Worm (Caenorhabditis elegans) whole organism, young adult: Measurements from ENCODE around the gene bbs-5.

Source experiments
- F23B12.7 ChIP-seq: sonication (generic microtip); optimal IDR thresholded peaks from 2 replicates; lab custom pipeline; 2017; ENCODE audit warnings: missing genetic modification characterization, mild to moderate bottlenecking, missing compliant biosample characterization, antibody characterized with exemption, moderate library complexity; ENCODE audit not compliant: insufficient read depth
- F33H1.4 ChIP-seq: fragments of 200-800 bp; sonication (Bioruptor generic); IDR thresholded peaks from 2 replicates; pipeline ENCODE4 v1.3.6; 2022; ENCODE audit warnings: missing genetic modification reagents, missing genetic modification characterization, missing compliant biosample characterization
- F37B4.10 ChIP-seq: fragments of 200-800 bp; sonication (Bioruptor generic); IDR thresholded peaks from 2 replicates; pipeline ENCODE4 v1.3.6; 2022; ENCODE audit warnings: missing genetic modification characterization, missing compliant biosample characterization
- F39B2.1 ChIP-seq: fragments of 200-800 bp; sonication (Bioruptor generic); IDR thresholded peaks from 2 replicates; pipeline ENCODE4 v1.3.6; 2022; ENCODE audit warnings: missing genetic modification reagents, missing genetic modification characterization, missing compliant biosample characterization
- F52B5.7 ChIP-seq: sonication (generic microtip); optimal IDR thresholded peaks from 2 replicates; lab custom pipeline; 2016; ENCODE audit warnings: mild to moderate bottlenecking, missing genetic modification characterization, missing compliant biosample characterization
- F55B11.4 ChIP-seq: sonication (generic microtip); optimal IDR thresholded peaks from 2 replicates; lab custom pipeline; 2016; ENCODE audit warnings: missing compliant biosample characterization, missing genetic modification characterization, borderline replicate concordance; ENCODE audit not compliant: insufficient read depth
- F57A8.1 ChIP-seq: fragments of 200-800 bp; sonication (Bioruptor generic); optimal IDR thresholded peaks from 2 replicates; lab custom pipeline; 2018; ENCODE audit warnings: mild to moderate bottlenecking, missing genetic modification characterization, moderate library complexity, missing compliant biosample characterization
- F57C9.4 ChIP-seq: sonication (generic microtip); optimal IDR thresholded peaks from 2 replicates; lab custom pipeline; 2017; ENCODE audit warnings: mild to moderate bottlenecking, missing genetic modification characterization, missing compliant biosample characterization
- K11D2.4 ChIP-seq: fragments of 200-800 bp; sonication (Bioruptor generic); IDR thresholded peaks from 2 replicates; pipeline ENCODE4 v1.3.6; 2022; ENCODE audit warnings: missing genetic modification reagents, missing genetic modification characterization, missing compliant biosample characterization
- K12H6.12 ChIP-seq: fragments of 200-800 bp; sonication (Bioruptor generic); optimal IDR thresholded peaks from 2 replicates; lab custom pipeline; 2018; ENCODE audit warnings: mild to moderate bottlenecking, missing genetic modification characterization, missing compliant biosample characterization
- Y53G8AR.9 ChIP-seq: fragments of 200-800 bp; sonication (Bioruptor generic); conservative IDR thresholded peaks from 2 replicates; pipeline ENCODE4 v1.3.6; 2022; ENCODE audit warnings: missing genetic modification reagents, missing genetic modification characterization, missing compliant biosample characterization
- Y56A3A.18 ChIP-seq: fragments of 200-800 bp; sonication (Bioruptor generic); IDR thresholded peaks from 2 replicates; pipeline ENCODE4 v1.3.6; 2022; ENCODE audit warnings: missing genetic modification reagents, missing genetic modification characterization, missing compliant biosample characterization
- Y67H2A.10 ChIP-seq: fragments of 200-800 bp; sonication (Bioruptor generic); conservative IDR thresholded peaks from 2 replicates; pipeline ENCODE4 v1.3.6; 2022; ENCODE audit warnings: missing genetic modification reagents, missing genetic modification characterization, missing compliant biosample characterization
- Y79H2A.3 ChIP-seq: fragments of 200-800 bp; sonication (Bioruptor generic); conservative IDR thresholded peaks from 2 replicates; pipeline ENCODE4 v1.3.6; 2022; ENCODE audit warnings: missing genetic modification reagents, missing genetic modification characterization, missing compliant biosample characterization
- akir-1 ChIP-seq: fragments of 200-800 bp; sonication (Bioruptor generic); optimal IDR thresholded peaks from 2 replicates; lab custom pipeline; 2018; ENCODE audit warnings: mild to moderate bottlenecking, missing genetic modification characterization, moderate library complexity, missing compliant biosample characterization
- aptf-3 ChIP-seq: fragments of 200-800 bp; sonication (Bioruptor generic); IDR thresholded peaks from 2 replicates; pipeline ENCODE4 v1.3.6; 2022; ENCODE audit warnings: missing genetic modification characterization, missing compliant biosample characterization
- attf-3 ChIP-seq: fragments of 200-800 bp; sonication (Bioruptor generic); conservative IDR thresholded peaks from 2 replicates; pipeline ENCODE4 v1.3.6; 2022; ENCODE audit warnings: missing genetic modification reagents, missing genetic modification characterization, missing compliant biosample characterization
- attf-6 ChIP-seq: fragments of 200-800 bp; sonication (Bioruptor generic); IDR thresholded peaks from 2 replicates; pipeline ENCODE4 v1.3.6; 2022; ENCODE audit warnings: missing genetic modification reagents, missing genetic modification characterization, missing compliant biosample characterization
- bed-2 ChIP-seq: fragments of 200-800 bp; sonication (Bioruptor generic); IDR thresholded peaks from 2 replicates; pipeline ENCODE4 v1.3.6; 2022; ENCODE audit warnings: missing genetic modification reagents, missing genetic modification characterization, missing compliant biosample characterization
- ceh-100 ChIP-seq: fragments of 200-800 bp; sonication (Bioruptor generic); IDR thresholded peaks from 2 replicates; pipeline ENCODE4 v1.3.6; 2022; ENCODE audit warnings: missing genetic modification reagents, missing genetic modification characterization, missing compliant biosample characterization
- egl-18 ChIP-seq: fragments of 200-800 bp; sonication (Bioruptor generic); IDR thresholded peaks from 2 replicates; pipeline ENCODE4 v1.3.6; 2022; ENCODE audit warnings: missing genetic modification reagents, missing genetic modification characterization, missing compliant biosample characterization
- ets-4 ChIP-seq: fragments of 200-800 bp; sonication (Bioruptor generic); optimal IDR thresholded peaks from 2 replicates; lab custom pipeline; 2018; ENCODE audit warnings: mild to moderate bottlenecking, missing genetic modification characterization, missing compliant biosample characterization
- fkh-3 ChIP-seq: sonication (generic microtip); optimal IDR thresholded peaks from 2 replicates; lab custom pipeline; 2016; ENCODE audit warnings: mild to moderate bottlenecking, missing genetic modification characterization, missing compliant biosample characterization
- hlh-12 ChIP-seq: sonication (generic microtip); optimal IDR thresholded peaks from 2 replicates; lab custom pipeline; 2016; ENCODE audit warnings: missing genetic modification characterization, missing compliant biosample characterization
- hmg-1.2 ChIP-seq: fragments of 200-800 bp; sonication (Bioruptor generic); IDR thresholded peaks from 2 replicates; pipeline ENCODE4 v1.3.6; 2022; ENCODE audit warnings: missing genetic modification reagents, missing genetic modification characterization, missing compliant biosample characterization
- lag-1 ChIP-seq: fragments of 200-800 bp; sonication (Bioruptor generic); IDR thresholded peaks from 2 replicates; pipeline ENCODE4 v1.3.6; 2022; ENCODE audit warnings: missing genetic modification reagents, missing genetic modification characterization, missing compliant biosample characterization
- let-607 ChIP-seq, 2 experiments: fragments of 200-800 bp in 1 of 2; sonication (Bioruptor generic) in 1 of 2; sonication (generic microtip) in 1 of 2; optimal IDR thresholded peaks; 2 replicates each; lab custom pipeline; 2016 to 2018; ENCODE audit warnings: mild to moderate bottlenecking in 2 of 2, missing compliant biosample characterization in 2 of 2, missing genetic modification characterization in 2 of 2, moderate library complexity in 2 of 2, missing genotype in 1 of 2
- lin-54 ChIP-seq: fragments of 200-800 bp; sonication (Bioruptor generic); optimal IDR thresholded peaks from 2 replicates; lab custom pipeline; 2018; ENCODE audit warnings: mild to moderate bottlenecking, missing genetic modification characterization, missing compliant biosample characterization
- lsl-1 ChIP-seq: fragments of 200-800 bp; sonication (Bioruptor generic); optimal IDR thresholded peaks from 2 replicates; lab custom pipeline; 2018; ENCODE audit warnings: mild to moderate bottlenecking, missing genetic modification characterization, moderate library complexity, missing compliant biosample characterization
- lsy-27 ChIP-seq: sonication (generic microtip); optimal IDR thresholded peaks from 2 replicates; lab custom pipeline; 2017; ENCODE audit warnings: missing genetic modification characterization, mild to moderate bottlenecking, missing compliant biosample characterization, antibody characterized with exemption, missing genotype, borderline replicate concordance; ENCODE audit not compliant: insufficient read depth
- madf-10 ChIP-seq: sonication (generic microtip); optimal IDR thresholded peaks from 2 replicates; lab custom pipeline; 2016; ENCODE audit warnings: mild to moderate bottlenecking, missing genetic modification characterization, missing compliant biosample characterization
- madf-6 ChIP-seq: fragments of 200-800 bp; sonication (Bioruptor generic); IDR thresholded peaks from 2 replicates; pipeline ENCODE4 v1.3.6; 2022; ENCODE audit warnings: missing genetic modification reagents, missing genetic modification characterization, missing compliant biosample characterization
- mcd-1 ChIP-seq: fragments of 200-800 bp; sonication (Bioruptor generic); IDR thresholded peaks from 2 replicates; pipeline ENCODE4 v1.3.6; 2022; ENCODE audit warnings: missing genetic modification reagents, missing genetic modification characterization, missing compliant biosample characterization
- mel-28 ChIP-seq: sonication (generic microtip); optimal IDR thresholded peaks from 2 replicates; lab custom pipeline; 2016; ENCODE audit warnings: borderline replicate concordance, mild to moderate bottlenecking, missing genetic modification characterization, missing compliant biosample characterization
- mes-4 ChIP-seq: sonication (generic microtip); optimal IDR thresholded peaks from 2 replicates; lab custom pipeline; 2016; ENCODE audit warnings: missing genotype, missing genetic modification characterization, missing compliant biosample characterization
- nfya-1 ChIP-seq: sonication (generic microtip); optimal IDR thresholded peaks from 2 replicates; lab custom pipeline; 2017; ENCODE audit warnings: antibody characterized with exemption, missing compliant biosample characterization, missing genetic modification characterization, borderline replicate concordance; ENCODE audit not compliant: insufficient read depth
- nfya-2 ChIP-seq: fragments of 200-800 bp; sonication (Bioruptor generic); IDR thresholded peaks from 2 replicates; pipeline ENCODE4 v1.3.6; 2022; ENCODE audit warnings: missing genetic modification reagents, missing genetic modification characterization, missing compliant biosample characterization
- nfyb-1 ChIP-seq: fragments of 200-800 bp; sonication (Bioruptor generic); IDR thresholded peaks from 2 replicates; pipeline ENCODE4 v1.3.6; 2022; ENCODE audit warnings: missing genetic modification reagents, missing genetic modification characterization, missing compliant biosample characterization
- pbrm-1 ChIP-seq: fragments of 200-800 bp; sonication (Bioruptor generic); IDR thresholded peaks from 2 replicates; pipeline ENCODE4 v1.3.6; 2022; ENCODE audit warnings: missing genetic modification reagents, missing genetic modification characterization, missing compliant biosample characterization
- sdz-38 ChIP-seq: sonication (generic microtip); optimal IDR thresholded peaks from 2 replicates; lab custom pipeline; 2016; ENCODE audit warnings: missing genotype, missing genetic modification characterization, missing compliant biosample characterization
- snpc-1.3 ChIP-seq: sonication (generic microtip); optimal IDR thresholded peaks from 2 replicates; lab custom pipeline; 2017; ENCODE audit warnings: missing genetic modification characterization, mild to moderate bottlenecking, missing compliant biosample characterization, antibody characterized with exemption, moderate library complexity, missing genotype, missing genetic modification reagents; ENCODE audit not compliant: insufficient read depth
- snpc-3.4 ChIP-seq: sonication (generic microtip); optimal IDR thresholded peaks from 2 replicates; lab custom pipeline; 2017; ENCODE audit warnings: missing genetic modification characterization, mild to moderate bottlenecking, missing compliant biosample characterization, antibody characterized with exemption, moderate library complexity, missing genotype, missing genetic modification reagents
- snpc-4 ChIP-seq, 5 experiments: fragments of 150-350 bp in 1 of 5; sonication (generic microtip) in 4 of 5; optimal IDR thresholded peaks; 2 replicates each; lab custom pipeline; 2014 to 2018; ENCODE audit warnings: missing genetic modification characterization in 5 of 5, missing biosample characterization in 3 of 5, antibody characterized with exemption in 2 of 5, mild to moderate bottlenecking in 2 of 5, missing compliant biosample characterization in 2 of 5, missing genotype in 2 of 5, moderate library complexity in 2 of 5, missing genetic modification reagents in 1 of 5
- ztf-18 ChIP-seq: sonication (generic microtip); optimal IDR thresholded peaks from 2 replicates; lab custom pipeline; 2016; ENCODE audit warnings: missing genotype, mild to moderate bottlenecking, missing genetic modification characterization, missing compliant biosample characterization
- ztf-28 ChIP-seq: fragments of 200-800 bp; sonication (Bioruptor generic); IDR thresholded peaks from 2 replicates; pipeline ENCODE4 v1.3.6; 2022; ENCODE audit warnings: missing genetic modification reagents, missing genetic modification characterization, missing compliant biosample characterization
- ztf-6 ChIP-seq: fragments of 200-800 bp; sonication (Bioruptor generic); IDR thresholded peaks from 2 replicates; pipeline ENCODE4 v1.3.6; 2022; ENCODE audit warnings: missing genetic modification reagents, missing genetic modification characterization, missing compliant biosample characterization

The bbs-5 gene

ce11 chrIII:10270778-10271307 lies 9.3 kb upstream of the bbs-5 start, which contains the start of gene cnk-1 (continued):
- TF ChIP-seq F23B12.7 (no peak), F39B2.1 (peak; percentile 81), F57A8.1 (GFP tag; lab: Kevin White, UChicago) (no peak), nfya-2 (GFP tag; lab: Robert Waterston, UW) (peak; percentile 91), madf-10 (tag; lab: Kevin White, UChicago) (peak; percentile 63), K12H6.12 (tag; lab: Kevin White, UChicago) (peak; percentile 77), F52B5.7 (peak; percentile 30), bed-2 (peak; percentile 97), lsl-1 (peak; percentile 68), lin-54 (peak; percentile 84), ztf-6 (GFP tag; lab: Robert Waterston, UW) (peak; percentile 88), F33H1.4 (peak; percentile 90), snpc-3.4 (tag; lab: Kevin White, UChicago) (peak; percentile 30), attf-6 (peak; percentile 81), lag-1 (GFP tag; lab: Robert Waterston, UW) (peak; percentile 96), aptf-3 (peak; percentile 93), sdz-38 (tag; lab: Kevin White, UChicago) (no peak), hlh-12 (tag; lab: Kevin White, UChicago) (no peak), Y67H2A.10 (GFP tag; lab: Robert Waterston, UW) (peak; percentile 95), attf-3 (peak; percentile 80), ets-4 (GFP tag; lab: Kevin White, UChicago) (no peak), snpc-4 (GFP tag; optimal IDR thresholded peaks at IDR 0.05; lab: Kevin White, UChicago) (no peak), snpc-4 (tag; optimal IDR thresholded peaks at IDR 0.05; lab: Kevin White, UChicago) (peak in 2 of 4 experiments; percentile 56 to 76), nfyb-1 (GFP tag; lab: Robert Waterston, UW) (peak; percentile 98), ztf-18 (tag; lab: Kevin White, UChicago) (peak; percentile 91), K11D2.4 (peak; percentile 98), hmg-1.2 (GFP tag; lab: Robert Waterston, UW) (peak; percentile 98), ztf-28 (GFP tag; lab: Robert Waterston, UW) (peak; percentile 99), Y79H2A.3 (GFP tag; lab: Robert Waterston, UW) (peak; percentile 86), let-607 (tag; optimal IDR thresholded peaks at IDR 0.05; lab: Kevin White, UChicago) (peak; percentile 49 to 69), nfya-1 (tag; lab: Kevin White, UChicago) (no peak), mel-28 (tag; lab: Kevin White, UChicago) (no peak), fkh-3 (tag; lab: Kevin White, UChicago) (no peak), mes-4 (tag; lab: Kevin White, UChicago) (no peak), madf-6 (GFP tag; lab: Robert Waterston, UW) (peak; percentile 97), snpc-1.3 (tag; lab: Kevin White, UChicago) (no peak), F37B4.10 (GFP tag; lab: Robert Waterston, UW) (peak; percentile 94; the same call in 1 of the 2 replicates), Y53G8AR.9 (peak; percentile 99), mcd-1 (peak; percentile 99), pbrm-1 (GFP tag; lab: Robert Waterston, UW) (peak; percentile 98), ceh-100 (GFP tag; lab: Robert Waterston, UW) (peak; percentile 93), Y56A3A.18 (peak; percentile 95), akir-1 (peak; percentile 60), F55B11.4 (tag; lab: Kevin White, UChicago) (no peak), egl-18 (GFP tag; lab: Robert Waterston, UW) (peak; percentile 93), lsy-27 (no peak), F57C9.4 (tag; lab: Kevin White, UChicago) (no peak)
